Worm (Caenorhabditis elegans) whole organism, L1 larva: Measurements from ENCODE around the gene F52D1.2.

Experiments used
- blmp-1 ChIP-seq: fragments of 150-350 bp; optimal IDR thresholded peaks from 2 replicates; lab custom pipeline; 2014; ENCODE audit warnings: missing biosample characterization, missing genetic modification characterization
- lir-3 ChIP-seq: sonication (generic microtip); optimal IDR thresholded peaks from 2 replicates; lab custom pipeline; 2016; ENCODE audit warnings: mild to moderate bottlenecking, missing genetic modification characterization, moderate library complexity, missing compliant biosample characterization; ENCODE audit not compliant: poor library complexity
- nhr-11 ChIP-seq: fragments of 150-350 bp; optimal IDR thresholded peaks from 2 replicates; lab custom pipeline; 2014; ENCODE audit warnings: missing biosample characterization, missing genetic modification characterization
- nhr-77 ChIP-seq: fragments of 150-350 bp; optimal IDR thresholded peaks from 2 replicates; lab custom pipeline; 2014; ENCODE audit warnings: missing biosample characterization, missing genetic modification characterization

DNA sequence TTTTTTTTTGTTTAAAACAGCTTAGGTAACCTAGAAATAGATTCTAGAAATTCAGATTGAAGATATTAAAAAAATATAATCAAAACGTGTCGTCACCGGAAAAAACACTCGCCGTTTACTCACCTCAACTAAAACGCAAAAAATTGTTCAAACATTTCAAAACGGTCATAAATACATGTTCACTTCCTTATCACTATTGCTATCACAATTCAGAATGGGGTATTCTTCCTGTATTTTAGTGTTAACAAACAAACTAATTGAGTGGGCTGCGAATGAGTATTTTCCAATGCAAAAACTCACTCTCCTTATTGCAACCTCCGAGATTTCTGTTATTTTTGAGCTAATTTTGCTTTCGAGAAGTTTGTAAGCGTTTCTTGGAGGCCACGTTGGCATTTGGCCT is at the start of gene F52D1.2:
- TF ChIP-seq lir-3 (tag; lab: Kevin White, UChicago): no peak
- no peak for TF ChIP-seq blmp-1 (tag; lab: Kevin White, UChicago)
- no peak for TF ChIP-seq nhr-11 (tag; lab: Kevin White, UChicago)
- TF ChIP-seq nhr-77 (tag; lab: Kevin White, UChicago): no peak
